Worm (Caenorhabditis elegans) whole organism, mixed stage, embryonic: ENCODE data around the gene F33G12.3.

Experiments used
- M03D4.4 ChIP-seq: sonication (generic microtip); optimal IDR thresholded peaks from 2 replicates; lab custom pipeline; 2017; ENCODE audit warnings: mild to moderate bottlenecking, missing genetic modification characterization, missing compliant biosample characterization
- bed-3 ChIP-seq: fragments of 200-800 bp; sonication (Bioruptor generic); optimal IDR thresholded peaks from 3 replicates; lab custom pipeline; 2018; ENCODE audit warnings: mild to moderate bottlenecking, missing genetic modification characterization, moderate library complexity, missing compliant biosample characterization
- ceh-83 ChIP-seq: fragments of 200-800 bp; sonication (Bioruptor generic); optimal IDR thresholded peaks from 2 replicates; lab custom pipeline; 2018; ENCODE audit warnings: mild to moderate bottlenecking, missing genetic modification characterization, missing compliant biosample characterization
- ces-1 ChIP-seq: fragments of 150-350 bp; optimal IDR thresholded peaks from 2 replicates; lab custom pipeline; 2014; ENCODE audit warnings: missing biosample characterization, missing genetic modification reagents, missing genetic modification characterization
- elt-1 ChIP-seq: sonication (generic microtip); optimal IDR thresholded peaks from 2 replicates; lab custom pipeline; 2017; ENCODE audit warnings: missing genetic modification characterization, mild to moderate bottlenecking, missing compliant biosample characterization, antibody characterized with exemption, moderate library complexity, borderline replicate concordance; ENCODE audit not compliant: insufficient read depth
- elt-3 ChIP-seq: fragments of 150-350 bp; optimal IDR thresholded peaks from 2 replicates; lab custom pipeline; 2014; ENCODE audit warnings: missing biosample characterization, missing genetic modification characterization
- mab-5 ChIP-seq: fragments of 150-350 bp; optimal IDR thresholded peaks from 2 replicates; lab custom pipeline; 2014; ENCODE audit warnings: missing biosample characterization, missing genetic modification characterization
- nhr-2 ChIP-seq: fragments of 150-350 bp; optimal IDR thresholded peaks from 2 replicates; lab custom pipeline; 2014; ENCODE audit warnings: missing biosample characterization, missing genetic modification characterization
- nhr-237 ChIP-seq: fragments of 150-350 bp; optimal IDR thresholded peaks from 2 replicates; lab custom pipeline; 2014; ENCODE audit warnings: missing biosample characterization, missing genetic modification characterization
- pha-4 ChIP-seq: fragments of 150-350 bp; optimal IDR thresholded peaks from 2 replicates; lab custom pipeline; 2018; ENCODE audit warnings: missing biosample characterization, missing genetic modification reagents, missing genetic modification characterization
- snpc-4 ChIP-seq: fragments of 150-350 bp; optimal IDR thresholded peaks from 2 replicates; lab custom pipeline; 2014; ENCODE audit warnings: missing biosample characterization, missing genetic modification characterization
- unc-120 ChIP-seq: sonication (generic microtip); optimal IDR thresholded peaks from 2 replicates; lab custom pipeline; 2017; ENCODE audit warnings: missing genetic modification characterization, missing compliant biosample characterization; ENCODE audit not compliant: poor library complexity, severe bottlenecking
- unc-62 ChIP-seq: fragments of 150-350 bp; optimal IDR thresholded peaks from 2 replicates; lab custom pipeline; 2014; ENCODE audit warnings: missing biosample characterization, missing genetic modification reagents, missing genetic modification characterization
- ztf-11 ChIP-seq: fragments of 150-350 bp; optimal IDR thresholded peaks from 2 replicates; lab custom pipeline; 2014; ENCODE audit warnings: missing biosample characterization, missing genetic modification characterization

DNA sequence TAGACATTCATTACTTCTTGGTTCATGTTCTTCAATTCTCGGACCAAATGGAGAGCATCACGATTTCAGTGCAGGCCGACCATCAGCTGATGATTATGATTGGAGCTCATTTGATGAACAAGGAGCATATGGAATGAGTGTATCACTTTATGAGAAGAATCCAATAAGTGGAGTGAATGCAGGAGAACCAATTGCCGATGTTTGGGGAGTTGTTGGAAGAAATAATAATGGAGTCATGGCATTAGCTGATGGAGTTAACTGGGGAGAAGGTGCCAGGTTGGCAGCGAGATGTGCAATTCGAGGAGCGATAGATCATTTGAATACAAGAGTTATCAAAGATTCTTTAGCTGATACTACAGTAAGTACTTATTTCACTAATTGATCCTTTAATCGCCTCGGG is 16.9 kb upstream of the F33G12.3 start:
- TF ChIP-seq unc-62 (GFP tag; lab: Kevin White, UChicago) (no peak), ceh-83 (no peak), elt-3 (tag; lab: Kevin White, UChicago) (no peak), unc-120 (tag; lab: Kevin White, UChicago) (no peak), ztf-11 (tag; lab: Kevin White, UChicago) (no peak), M03D4.4 (tag; lab: Kevin White, UChicago) (no peak), elt-1 (tag; lab: Kevin White, UChicago) (no peak), bed-3 (no peak), ces-1 (GFP tag; lab: Kevin White, UChicago) (no peak), nhr-237 (tag; lab: Kevin White, UChicago) (no peak), pha-4 (tag; lab: Kevin White, UChicago) (no peak), nhr-2 (tag; lab: Kevin White, UChicago) (no peak), mab-5 (tag; lab: Kevin White, UChicago) (no peak), snpc-4 (tag; lab: Kevin White, UChicago) (no peak)
